Fruit fly (Drosophila melanogaster) whole organism, prepupa: ENCODE results near the gene CG42857.

ENCODE experiments used
- Blimp-1 ChIP-seq: fragments of 200-800 bp; sonication (Bioruptor generic); optimal IDR thresholded peaks from 3 replicates; lab custom pipeline; 2017; ENCODE audit warnings: missing biosample characterization, missing genetic modification characterization, mild to moderate bottlenecking, moderate library complexity, missing genetic modification reagents
- CG1621 ChIP-seq: fragments of 200-800 bp; sonication (Bioruptor generic); optimal IDR thresholded peaks from 3 replicates; lab custom pipeline; 2018; ENCODE audit warnings: missing biosample characterization, mild to moderate bottlenecking, missing genetic modification characterization
- CG6808 ChIP-seq: fragments of 200-800 bp; sonication (Bioruptor generic); optimal IDR thresholded peaks from 3 replicates; lab custom pipeline; 2017; ENCODE audit warnings: missing biosample characterization, missing genetic modification characterization, mild to moderate bottlenecking, moderate library complexity, missing genetic modification reagents
- Eip93F ChIP-seq: fragments of 200-800 bp; sonication (Bioruptor generic); optimal IDR thresholded peaks from 2 replicates; lab custom pipeline; 2016; ENCODE audit warnings: missing biosample characterization, mild to moderate bottlenecking, missing genetic modification characterization
- Ets96B ChIP-seq: fragments of 200-800 bp; optimal IDR thresholded peaks from 2 replicates; lab custom pipeline; 2019; ENCODE audit warnings: missing biosample characterization, mild to moderate bottlenecking, missing genetic modification characterization, moderate library complexity
- Lpt ChIP-seq: fragments of 200-800 bp; sonication (Bioruptor generic); optimal IDR thresholded peaks from 3 replicates; lab custom pipeline; 2016; ENCODE audit warnings: missing biosample characterization, missing genetic modification characterization
- Smox ChIP-seq: fragments of 200-800 bp; sonication (Bioruptor generic); optimal IDR thresholded peaks from 3 replicates; lab custom pipeline; 2016; ENCODE audit warnings: missing biosample characterization, missing genetic modification characterization
- acj6 ChIP-seq: fragments of 200-800 bp; sonication (Bioruptor generic); optimal IDR thresholded peaks from 3 replicates; lab custom pipeline; 2016; ENCODE audit warnings: missing biosample characterization, missing genetic modification characterization
- eg ChIP-seq: fragments of 200-800 bp; sonication (Bioruptor generic); IDR thresholded peaks from 3 replicates; pipeline ENCODE4 v1.3.6; 2022; ENCODE audit warnings: missing biosample characterization, missing genetic modification characterization
- pdm3 ChIP-seq: fragments of 200-800 bp; sonication (Bioruptor generic); optimal IDR thresholded peaks from 3 replicates; lab custom pipeline; 2016; ENCODE audit warnings: missing biosample characterization, missing genetic modification characterization
- salr ChIP-seq, 2 experiments: fragments of 200-800 bp; sonication (Bioruptor generic); optimal IDR thresholded peaks; 3 replicates each; lab custom pipeline; 2016 to 2018; ENCODE audit warnings: missing biosample characterization in 2 of 2, missing genetic modification characterization in 2 of 2, mild to moderate bottlenecking in 1 of 2
- topi ChIP-seq: fragments of 200-800 bp; sonication (Bioruptor generic); optimal IDR thresholded peaks from 3 replicates; lab custom pipeline; 2016; ENCODE audit warnings: missing biosample characterization, missing genetic modification characterization

DNA sequence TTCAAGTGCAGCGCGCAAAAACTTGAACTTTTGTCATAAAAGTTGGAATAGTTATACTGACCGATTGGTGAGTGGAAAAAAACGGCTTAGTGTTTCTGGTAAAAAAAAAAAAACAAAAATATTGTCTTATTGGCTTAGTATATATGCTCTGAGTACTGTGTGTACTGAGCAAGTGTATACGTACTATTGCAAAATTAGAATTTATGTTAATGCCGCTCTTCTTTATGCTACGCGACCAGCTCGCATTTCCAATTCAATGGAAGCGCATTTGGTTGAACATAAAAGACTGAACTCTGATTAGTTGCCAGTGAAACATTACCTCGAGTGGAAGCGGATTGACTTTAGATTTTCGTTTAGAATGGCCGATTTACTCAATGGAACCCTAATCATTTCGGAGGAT, 8.5 kb downstream of the CG42857 start, which contains the start of gene CG8534:
- TF ChIP-seq eg, result no peak
- TF ChIP-seq CG1621 (tag; lab: Kevin White, UChicago), result no peak
- no peak for TF ChIP-seq topi
- TF ChIP-seq pdm3 (GFP tag; lab: Kevin White, UChicago), result no peak
- TF ChIP-seq acj6, result no peak
- no peak for TF ChIP-seq CG6808 (GFP tag; lab: Kevin White, UChicago)
- no peak for TF ChIP-seq Blimp-1
- no peak for TF ChIP-seq salr (GFP tag; optimal IDR thresholded peaks at IDR 0.05; lab: Kevin White, UChicago)
- no peak for TF ChIP-seq Smox (GFP tag; lab: Kevin White, UChicago)
- TF ChIP-seq Ets96B (tag; lab: Kevin White, UChicago), result no peak
- TF ChIP-seq Lpt (GFP tag; lab: Kevin White, UChicago), result no peak
- TF ChIP-seq Eip93F (GFP tag; lab: Kevin White, UChicago), result no peak
